Worm (Caenorhabditis elegans) whole organism, late embryonic: ENCODE measurements around the gene ZK632.14.
A peak's percentile ranks its signal among the peaks of the same experiment; 100 is the strongest.

Experiments used
- C08G9.2 ChIP-seq: sonication (generic microtip); optimal IDR thresholded peaks from 2 replicates; lab custom pipeline; 2016; ENCODE audit warnings: mild to moderate bottlenecking, missing genetic modification characterization, moderate library complexity, missing compliant biosample characterization
- F13H6.1 ChIP-seq: sonication (generic microtip); optimal IDR thresholded peaks from 2 replicates; lab custom pipeline; 2016; ENCODE audit warnings: missing genetic modification characterization, missing compliant biosample characterization
- K02D7.2 ChIP-seq: sonication (generic microtip); optimal IDR thresholded peaks from 2 replicates; lab custom pipeline; 2017; ENCODE audit warnings: mild to moderate bottlenecking, missing genetic modification characterization, missing compliant biosample characterization
- K09A11.1 ChIP-seq: sonication (generic microtip); optimal IDR thresholded peaks from 2 replicates; lab custom pipeline; 2017; ENCODE audit warnings: antibody characterized with exemption, mild to moderate bottlenecking, missing genetic modification characterization, missing compliant biosample characterization; ENCODE audit not compliant: insufficient read depth
- ama-1 ChIP-seq: fragments of 150-350 bp; optimal IDR thresholded peaks from 2 replicates; lab custom pipeline; 2014
- ceh-14 ChIP-seq: sonication (generic microtip); optimal IDR thresholded peaks from 2 replicates; lab custom pipeline; 2016; ENCODE audit warnings: missing genotype, missing genetic modification characterization, missing compliant biosample characterization
- ceh-18 ChIP-seq: sonication (generic microtip); optimal IDR thresholded peaks from 2 replicates; lab custom pipeline; 2016; ENCODE audit warnings: missing genetic modification characterization, missing compliant biosample characterization
- ceh-31 ChIP-seq: sonication (generic microtip); optimal IDR thresholded peaks from 2 replicates; lab custom pipeline; 2016; ENCODE audit warnings: missing genetic modification characterization, missing compliant biosample characterization
- ceh-34 ChIP-seq: sonication (generic microtip); optimal IDR thresholded peaks from 2 replicates; lab custom pipeline; 2016; ENCODE audit warnings: mild to moderate bottlenecking, missing genetic modification characterization, missing compliant biosample characterization
- ceh-45 ChIP-seq: fragments of 200-800 bp; sonication (Bioruptor generic); IDR thresholded peaks from 2 replicates; pipeline ENCODE4 v1.3.6; 2022; ENCODE audit warnings: missing genetic modification reagents, missing genetic modification characterization, missing compliant biosample characterization
- ceh-48 ChIP-seq: sonication (generic microtip); optimal IDR thresholded peaks from 2 replicates; lab custom pipeline; 2016; ENCODE audit warnings: missing genetic modification characterization, inconsistent platforms, missing compliant biosample characterization
- ceh-9 ChIP-seq: sonication (generic microtip); optimal IDR thresholded peaks from 2 replicates; lab custom pipeline; 2016; ENCODE audit warnings: mild to moderate bottlenecking, missing genetic modification characterization, inconsistent platforms, missing compliant biosample characterization
- ets-4 ChIP-seq: sonication (generic microtip); optimal IDR thresholded peaks from 2 replicates; lab custom pipeline; 2016; ENCODE audit warnings: missing genetic modification characterization, missing compliant biosample characterization
- fax-1 ChIP-seq: sonication (generic microtip); optimal IDR thresholded peaks from 2 replicates; lab custom pipeline; 2016; ENCODE audit warnings: missing genotype, missing genetic modification characterization, missing compliant biosample characterization
- fkh-6 ChIP-seq: sonication (generic microtip); optimal IDR thresholded peaks from 2 replicates; lab custom pipeline; 2016; ENCODE audit warnings: missing genetic modification characterization, missing compliant biosample characterization
- hlh-15 ChIP-seq: sonication (generic microtip); optimal IDR thresholded peaks from 2 replicates; lab custom pipeline; 2016; ENCODE audit warnings: missing genetic modification characterization, missing compliant biosample characterization
- hlh-30 ChIP-seq: sonication (generic microtip); optimal IDR thresholded peaks from 2 replicates; lab custom pipeline; 2017; ENCODE audit warnings: antibody characterized with exemption, missing genetic modification characterization, missing compliant biosample characterization; ENCODE audit not compliant: insufficient read depth
- hlh-6 ChIP-seq: sonication (generic microtip); optimal IDR thresholded peaks from 2 replicates; lab custom pipeline; 2016; ENCODE audit warnings: missing genotype, missing genetic modification characterization, missing compliant biosample characterization
- lim-6 ChIP-seq: sonication (generic microtip); optimal IDR thresholded peaks from 2 replicates; lab custom pipeline; 2016; ENCODE audit warnings: missing genetic modification characterization, missing compliant biosample characterization
- madf-2 ChIP-seq: sonication (generic microtip); optimal IDR thresholded peaks from 2 replicates; lab custom pipeline; 2017; ENCODE audit warnings: missing genetic modification characterization, missing compliant biosample characterization
- mec-3 ChIP-seq: sonication (generic microtip); optimal IDR thresholded peaks from 2 replicates; lab custom pipeline; 2016; ENCODE audit warnings: borderline replicate concordance, missing genetic modification characterization, missing compliant biosample characterization
- nfya-1 ChIP-seq: sonication (generic microtip); optimal IDR thresholded peaks from 2 replicates; lab custom pipeline; 2017; ENCODE audit warnings: missing genetic modification characterization, mild to moderate bottlenecking, missing compliant biosample characterization, antibody characterized with exemption, moderate library complexity
- npax-4 ChIP-seq: sonication (generic microtip); optimal IDR thresholded peaks from 2 replicates; lab custom pipeline; 2016; ENCODE audit warnings: missing genetic modification characterization, missing compliant biosample characterization
- odd-2 ChIP-seq: sonication (generic microtip); optimal IDR thresholded peaks from 2 replicates; lab custom pipeline; 2017; ENCODE audit warnings: antibody characterized with exemption, mild to moderate bottlenecking, missing genetic modification characterization, missing compliant biosample characterization
- pax-1 ChIP-seq: fragments of 150-350 bp; optimal IDR thresholded peaks from 2 replicates; lab custom pipeline; 2014; ENCODE audit warnings: missing biosample characterization, missing genetic modification characterization
- pros-1 ChIP-seq: fragments of 150-350 bp; optimal IDR thresholded peaks from 2 replicates; lab custom pipeline; 2014; ENCODE audit warnings: missing biosample characterization, missing genetic modification reagents, missing genetic modification characterization
- ref-2 ChIP-seq: sonication (generic microtip); optimal IDR thresholded peaks from 2 replicates; lab custom pipeline; 2016; ENCODE audit warnings: missing genetic modification characterization, missing compliant biosample characterization
- rnt-1 ChIP-seq: sonication (generic microtip); optimal IDR thresholded peaks from 2 replicates; lab custom pipeline; 2016; ENCODE audit warnings: missing genetic modification characterization, missing compliant biosample characterization
- syd-9 ChIP-seq: sonication (generic microtip); optimal IDR thresholded peaks from 2 replicates; lab custom pipeline; 2016; ENCODE audit warnings: mild to moderate bottlenecking, missing genetic modification characterization, moderate library complexity, missing compliant biosample characterization
- tbx-2 ChIP-seq: sonication (generic microtip); optimal IDR thresholded peaks from 2 replicates; lab custom pipeline; 2016; ENCODE audit warnings: missing genetic modification characterization, missing compliant biosample characterization
- unc-42 ChIP-seq: sonication (generic microtip); optimal IDR thresholded peaks from 2 replicates; lab custom pipeline; 2016; ENCODE audit warnings: missing genotype, missing genetic modification characterization, missing compliant biosample characterization
- unc-55 ChIP-seq: sonication (generic microtip); optimal IDR thresholded peaks from 2 replicates; lab custom pipeline; 2017; ENCODE audit warnings: missing biosample characterization, missing genetic modification reagents, missing genetic modification characterization
- unc-86 ChIP-seq: sonication (generic microtip); optimal IDR thresholded peaks from 2 replicates; lab custom pipeline; 2016; ENCODE audit warnings: missing genetic modification characterization, missing compliant biosample characterization

Gene ZK632.14

DNA sequence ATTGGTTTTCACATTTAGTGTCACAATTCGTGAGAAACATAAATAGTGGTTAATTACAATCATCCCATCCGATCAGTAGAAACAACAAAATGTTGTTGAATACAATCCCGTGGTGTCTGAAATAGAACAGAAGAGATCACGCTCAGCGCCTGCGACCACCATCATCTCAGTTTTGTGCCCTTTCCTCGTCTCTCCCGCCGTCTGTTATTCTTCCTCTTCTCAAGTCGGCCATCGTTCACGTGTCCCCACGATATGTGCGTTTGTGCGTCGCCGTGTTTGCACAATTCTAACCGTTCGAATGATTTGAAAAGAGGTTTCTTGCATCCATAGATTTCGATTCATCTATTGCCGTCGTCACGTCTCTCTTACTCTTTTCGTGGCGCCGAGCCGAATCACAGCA is 5.5 kb downstream of the ZK632.14 start, which contains the start of gene panl-3:
Gene panl-3, plus strand, starts transcription at position 294 of the 400 bp plus-strand sequence.
- no peak for TF ChIP-seq ceh-45 (GFP tag; lab: Robert Waterston, UW)
- peak; percentile 77 for TF ChIP-seq tbx-2
- peak; percentile 41 for TF ChIP-seq ceh-31 (tag; lab: Kevin White, UChicago)
- no peak for TF ChIP-seq unc-55 (GFP tag; lab: Kevin White, UChicago)
- TF ChIP-seq ceh-48 = no peak
- no peak for TF ChIP-seq unc-86 (tag; lab: Kevin White, UChicago)
- no peak for TF ChIP-seq lim-6 (tag; lab: Kevin White, UChicago)
- peak; percentile 32 for TF ChIP-seq C08G9.2 (tag; lab: Kevin White, UChicago)
- peak; percentile 14 for TF ChIP-seq rnt-1 (tag; lab: Kevin White, UChicago)
- no peak for TF ChIP-seq mec-3 (tag; lab: Kevin White, UChicago)
- TF ChIP-seq hlh-30 (tag; lab: Kevin White, UChicago) = peak; percentile 94
- no peak for TF ChIP-seq hlh-15 (tag; lab: Kevin White, UChicago)
- TF ChIP-seq hlh-6 = peak; percentile 42
- TF ChIP-seq nfya-1 (tag; lab: Kevin White, UChicago) = peak; percentile 16
- TF ChIP-seq pros-1 (tag; lab: Kevin White, UChicago) = peak; percentile 40
- TF ChIP-seq ceh-34 (tag; lab: Kevin White, UChicago) = peak; percentile 33

DNA sequence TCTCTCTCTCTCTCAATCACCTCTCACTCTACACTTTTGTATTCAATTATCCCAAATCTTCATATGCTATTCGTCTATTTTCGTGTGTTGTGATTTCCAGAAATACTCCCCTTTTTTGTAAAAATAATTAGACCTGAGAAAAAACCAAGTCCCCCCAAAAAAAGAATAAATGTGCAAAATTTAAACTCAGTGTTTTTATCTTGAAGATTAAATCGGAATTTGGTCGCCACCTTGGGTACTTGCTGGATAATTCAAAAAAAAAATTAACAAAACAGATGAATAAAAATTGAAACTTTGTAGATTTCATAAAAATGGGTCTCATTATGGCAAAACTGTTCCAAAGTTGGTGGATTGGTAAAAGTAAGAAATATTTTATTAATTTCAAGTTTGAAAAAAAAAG is 9.7 kb downstream of the ZK632.14 start, which contains the start of gene arl-5:
Gene arl-5, plus strand, starts transcription at position 301 of the 400 bp plus-strand sequence.
- TF ChIP-seq ref-2 (no peak), ceh-31 (tag; lab: Kevin White, UChicago) (no peak), F13H6.1 (tag; lab: Kevin White, UChicago) (no peak), ceh-14 (no peak)

ce11 chrIII:9823748-9824147 is 10.5 kb downstream of the ZK632.14 start:
- no peak for TF ChIP-seq C08G9.2 (tag; lab: Kevin White, UChicago)

- TF ChIP-seq ceh-18 (tag; lab: Kevin White, UChicago) = no peak
These were observed 11.2 kb downstream of the ZK632.14 start, which contains the start of gene lin-52 for ce11 chrIII:9824330-9824934. Gene lin-52, minus strand, starts transcription at chrIII:9824750.

- TF ChIP-seq npax-4 (tag; lab: Kevin White, UChicago) (no peak), tbx-2 (peak; percentile 14)
These were observed 12.0 kb downstream of the ZK632.14 start, which contains the start of gene ZK632.9 for ce11 chrIII:9825073-9825828. Gene ZK632.9, minus strand, starts transcription at chrIII:9825432.

DNA sequence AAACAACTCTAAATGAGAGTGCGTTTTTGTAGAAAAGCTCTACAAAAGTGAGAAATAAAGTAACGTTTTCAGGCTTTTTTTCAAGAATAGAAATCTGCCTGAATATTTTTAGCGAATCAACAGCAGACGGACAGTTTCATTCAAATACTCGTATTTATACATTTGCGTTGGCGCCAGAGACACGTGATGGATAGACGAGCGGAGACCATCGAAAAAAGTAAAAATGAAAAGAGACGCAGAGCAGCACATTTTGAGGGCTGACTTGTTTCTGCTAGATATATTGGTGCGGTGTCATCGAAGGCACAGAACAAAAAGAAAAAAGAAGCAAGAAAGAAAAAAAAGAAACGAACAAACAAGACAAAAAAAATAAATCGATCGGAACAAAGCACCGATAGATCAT is 12.8 kb downstream of the ZK632.14 start:
- no peak for TF ChIP-seq ets-4 (tag; lab: Kevin White, UChicago)
- no peak for TF ChIP-seq unc-42 (tag; lab: Kevin White, UChicago)
- no peak for TF ChIP-seq ama-1 (lab: Kevin White, UChicago)
- TF ChIP-seq nfya-1 (tag; lab: Kevin White, UChicago) = peak; percentile 3
- TF ChIP-seq ceh-31 (tag; lab: Kevin White, UChicago) = no peak
- peak; percentile 55 for TF ChIP-seq hlh-30 (tag; lab: Kevin White, UChicago)

ce11 chrIII:9827163-9827951 is 14.1 kb downstream of the ZK632.14 start, which contains the start of the genes ZK632.10 and ZK632.11:
Gene ZK632.10, minus strand, starts transcription at chrIII:9827722.
Gene ZK632.11, plus strand, starts transcription at chrIII:9827915.
- TF ChIP-seq nfya-1 (tag; lab: Kevin White, UChicago) = peak; percentile 18
- TF ChIP-seq fax-1 (tag; lab: Kevin White, UChicago) = no peak
- TF ChIP-seq syd-9 = no peak
- TF ChIP-seq hlh-30 (tag; lab: Kevin White, UChicago) = peak; percentile 78
- TF ChIP-seq lim-6 (tag; lab: Kevin White, UChicago) = no peak
- no peak for TF ChIP-seq pax-1 (tag; lab: Kevin White, UChicago)
- no peak for TF ChIP-seq unc-42 (tag; lab: Kevin White, UChicago)
- TF ChIP-seq odd-2 = no peak
- TF ChIP-seq ceh-14 = no peak
- TF ChIP-seq hlh-6 = no peak
- no peak for TF ChIP-seq ref-2
- TF ChIP-seq ceh-9 (tag; lab: Kevin White, UChicago) = no peak
- peak; percentile 7 for TF ChIP-seq rnt-1 (tag; lab: Kevin White, UChicago)
- TF ChIP-seq npax-4 (tag; lab: Kevin White, UChicago) = no peak
- no peak for TF ChIP-seq tbx-2
- no peak for TF ChIP-seq K02D7.2 (tag; lab: Kevin White, UChicago)
- no peak for TF ChIP-seq fkh-6 (tag; lab: Kevin White, UChicago)
- TF ChIP-seq ceh-48 = no peak
- no peak for TF ChIP-seq madf-2 (tag; lab: Kevin White, UChicago)
- no peak for TF ChIP-seq K09A11.1 (tag; lab: Kevin White, UChicago)
- TF ChIP-seq ama-1 (lab: Kevin White, UChicago) = no peak
